Worm (Caenorhabditis elegans): ENCODE results near the gene marb-1.

The marb-1 gene

DNA sequence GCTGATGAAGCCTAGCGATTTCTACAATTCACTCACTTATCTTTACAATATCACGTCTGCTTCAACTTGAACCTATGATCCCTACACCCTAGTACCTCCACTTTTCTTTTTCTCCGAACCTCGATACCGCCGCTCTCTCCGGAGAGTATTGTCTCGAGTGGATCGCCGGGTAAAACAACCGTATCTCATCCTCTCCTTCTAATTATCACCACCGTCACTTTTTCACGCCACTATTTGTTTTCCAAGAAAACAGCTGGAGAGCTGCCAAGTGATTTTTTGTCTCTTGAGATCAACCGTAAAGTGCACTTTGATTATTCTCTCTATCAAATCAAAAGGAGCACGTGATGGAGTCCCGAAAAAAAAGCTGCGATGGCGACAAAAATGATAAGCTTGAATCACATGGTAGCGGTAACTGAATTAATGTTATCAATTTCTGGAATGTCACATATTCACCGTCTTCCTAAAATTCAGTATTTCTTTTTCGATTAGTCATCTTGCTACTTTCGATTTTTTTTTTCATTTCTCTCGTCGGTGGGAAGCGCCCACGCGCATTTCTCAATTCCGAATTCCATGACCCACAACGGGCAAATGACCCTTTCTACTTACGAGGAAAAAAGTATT is 9.2 kb downstream of the marb-1 start (continued):
- TF ChIP-seq lim-7 (GFP tag; IDR thresholded peaks at IDR 0.05), result no peak
- no peak for TF ChIP-seq egl-43 (GFP tag; IDR thresholded peaks at IDR 0.05)
- 0 out of 2 replicates have a peak, but pooled peaks have one; percentile 13 for TF ChIP-seq php-3 (GFP tag; IDR thresholded peaks at IDR 0.05)

DNA sequence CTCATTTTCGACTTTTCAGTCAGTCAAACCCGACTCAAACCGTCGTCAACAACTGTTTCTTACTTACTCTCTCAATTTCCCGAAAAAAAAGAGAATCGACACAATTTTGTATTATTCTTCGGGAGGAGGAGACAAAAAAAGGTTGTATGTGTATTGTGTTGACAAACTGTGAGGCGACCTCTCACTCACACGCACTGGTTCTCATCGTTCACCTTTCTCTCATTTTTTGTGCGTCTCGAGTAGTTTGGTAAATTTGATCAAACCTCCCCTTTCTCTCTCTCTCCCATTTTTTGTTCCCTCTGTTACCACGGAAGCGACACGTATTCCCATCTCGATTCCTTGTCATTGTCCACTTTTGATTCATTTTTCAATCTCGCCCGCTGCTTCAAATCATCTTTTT is 10.0 kb downstream of the marb-1 start:
- no peak for TF ChIP-seq pha-4 (GFP tag; IDR thresholded peaks at IDR 0.05)
- peak; percentile 10 for TF ChIP-seq pha-4 (tag; optimal IDR thresholded peaks at IDR 0.05)
- peak; percentile 4 for TF ChIP-seq dve-1 (tag; optimal IDR thresholded peaks at IDR 0.05; ENCODE audit: insufficient read depth)
- no peak for TF ChIP-seq cey-2 (tag; optimal IDR thresholded peaks at IDR 0.05; ENCODE audit: borderline replicate concordance, insufficient read depth)
- TF ChIP-seq dmd-6 (GFP tag; IDR thresholded peaks at IDR 0.05), result peak; percentile 16; the same call in 1 of the 2 replicates
- no peak for TF ChIP-seq lin-29 (GFP tag; IDR thresholded peaks at IDR 0.05)

ce11 chrIV:12197679-12198078 is 11.1 kb downstream of the marb-1 start:
- TF ChIP-seq mep-1 (tag; optimal IDR thresholded peaks at IDR 0.05) (peak; percentile 19), mes-2 (tag; optimal IDR thresholded peaks at IDR 0.05; ENCODE audit: poor library complexity, severe bottlenecking) (peak; percentile 18), php-3 (GFP tag; IDR thresholded peaks at IDR 0.05) (no peak), lin-1 (GFP tag; IDR thresholded peaks at IDR 0.05) (0 out of 2 replicates have a peak, but pooled peaks have one; percentile 32), rbr-2 (tag; optimal IDR thresholded peaks at IDR 0.05) (no peak), hlh-11 (tag; optimal IDR thresholded peaks at IDR 0.05) (peak; percentile 80), Y48G9A.11 (GFP tag; IDR thresholded peaks at IDR 0.05) (no peak), mdl-1 (tag; optimal IDR thresholded peaks at IDR 0.05) (peak in 1 of 2 experiments; percentile 28), madf-9 (GFP tag; conservative IDR thresholded peaks at IDR 0.05) (no peak), nhr-48 (tag; optimal IDR thresholded peaks at IDR 0.05) (peak; percentile 2), nhr-111 (GFP tag; optimal IDR thresholded peaks at IDR 0.05) (no peak), F37D6.2 (tag; optimal IDR thresholded peaks at IDR 0.05) (no peak), ztf-7 (tag; optimal IDR thresholded peaks at IDR 0.05) (no peak), daf-16 (GFP tag; optimal IDR thresholded peaks at IDR 0.05) (peak in 1 of 2 experiments; percentile 33), daf-16 (tag; optimal IDR thresholded peaks at IDR 0.05) (peak; percentile 78), nhr-28 (tag; optimal IDR thresholded peaks at IDR 0.05) (peak; percentile 57), dmd-6 (GFP tag; IDR thresholded peaks at IDR 0.05) (peak; percentile 75), D1046.2 (GFP tag; IDR thresholded peaks at IDR 0.05) (no peak), dve-1 (tag; optimal IDR thresholded peaks at IDR 0.05; ENCODE audit: insufficient read depth) (peak; percentile 66), pqm-1 (tag; optimal IDR thresholded peaks at IDR 0.05) (peak; percentile 68), hif-1 (tag; optimal IDR thresholded peaks at IDR 0.05) (peak in 1 of 2 experiments; percentile 13), ctbp-1 (GFP tag; IDR thresholded peaks at IDR 0.05) (no peak), hlh-30 (tag; optimal IDR thresholded peaks at IDR 0.05; ENCODE audit: insufficient read depth) (peak; percentile 25), nhr-6 (tag; optimal IDR thresholded peaks at IDR 0.05) (no peak), unc-62 (GFP tag; optimal IDR thresholded peaks at IDR 0.05 in 1 of 2) (peak; percentile 1 to 45), unc-62 (tag; optimal IDR thresholded peaks at IDR 0.05) (no peak), T20F7.1 (GFP tag; optimal IDR thresholded peaks at IDR 0.05) (peak; percentile 26), nhr-77 (tag; optimal IDR thresholded peaks at IDR 0.05) (peak; percentile 25), set-16 (GFP tag; IDR thresholded peaks at IDR 0.05) (no peak)

- TF ChIP-seq Y75B8A.6 (GFP tag; IDR thresholded peaks at IDR 0.05) (no peak), mep-1 (tag; optimal IDR thresholded peaks at IDR 0.05) (no peak), nhr-76 (tag; optimal IDR thresholded peaks at IDR 0.05) (no peak), lin-29 (GFP tag; IDR thresholded peaks at IDR 0.05) (no peak), pqm-1 (tag; optimal IDR thresholded peaks at IDR 0.05) (peak; percentile 49), spr-3 (GFP tag; optimal IDR thresholded peaks at IDR 0.05) (no peak), tra-1 (GFP tag; IDR thresholded peaks at IDR 0.05) (no peak), T26A8.4 (GFP tag; IDR thresholded peaks at IDR 0.05) (no peak), ztf-11 (tag; optimal IDR thresholded peaks at IDR 0.05) (no peak), gei-8 (GFP tag; optimal IDR thresholded peaks at IDR 0.05) (no peak), zag-1 (tag; optimal IDR thresholded peaks at IDR 0.05) (no peak), mxl-3 (GFP tag; optimal IDR thresholded peaks at IDR 0.05) (no peak), mdl-1 (tag; optimal IDR thresholded peaks at IDR 0.05) (no peak), egl-27 (tag; optimal IDR thresholded peaks at IDR 0.05) (no peak), ceh-28 (tag; optimal IDR thresholded peaks at IDR 0.05) (no peak), nhr-42 (GFP tag; IDR thresholded peaks at IDR 0.05) (no peak)
These were observed 12.2 kb downstream of the marb-1 start for ce11 chrIV:12196608-12197007.
